Worm (Caenorhabditis elegans) whole organism, L1 larva: Measurements from ENCODE around the gene dhs-17.

Source experiments
- C34B4.2 ChIP-seq: sonication (generic microtip); optimal IDR thresholded peaks from 2 replicates; lab custom pipeline; 2017; ENCODE audit warnings: mild to moderate bottlenecking, missing genetic modification characterization, missing compliant biosample characterization
- Y116A8C.19 ChIP-seq: sonication (generic microtip); optimal IDR thresholded peaks from 2 replicates; lab custom pipeline; 2016; ENCODE audit warnings: missing compliant biosample characterization, missing genetic modification characterization, borderline replicate concordance
- alr-1 ChIP-seq: fragments of 200-800 bp; sonication (Bioruptor generic); optimal IDR thresholded peaks from 2 replicates; lab custom pipeline; 2018; ENCODE audit warnings: borderline replicate concordance, mild to moderate bottlenecking, missing genetic modification characterization, missing compliant biosample characterization
- ama-1 ChIP-seq: fragments of 150-350 bp; optimal IDR thresholded peaks from 2 replicates; lab custom pipeline; 2014
- blmp-1 ChIP-seq: fragments of 150-350 bp; optimal IDR thresholded peaks from 2 replicates; lab custom pipeline; 2014; ENCODE audit warnings: missing biosample characterization, missing genetic modification characterization
- ceh-8 ChIP-seq: fragments of 200-800 bp; sonication (Bioruptor generic); optimal IDR thresholded peaks from 2 replicates; lab custom pipeline; 2018; ENCODE audit warnings: mild to moderate bottlenecking, missing genetic modification characterization, moderate library complexity, missing compliant biosample characterization
- ceh-82 ChIP-seq, 3 experiments: fragments of 150-350 bp in 1 of 3; sonication (generic microtip) in 2 of 3; optimal IDR thresholded peaks; 2 replicates each; lab custom pipeline; 2014 to 2017; ENCODE audit warnings: missing biosample characterization in 3 of 3, missing genetic modification characterization in 3 of 3
- ceh-88 ChIP-seq: fragments of 200-800 bp; sonication (Bioruptor generic); IDR thresholded peaks from 2 replicates; pipeline ENCODE4 v1.3.6; 2022; ENCODE audit warnings: missing genetic modification characterization, missing compliant biosample characterization
- ceh-90 ChIP-seq: sonication (generic microtip); optimal IDR thresholded peaks from 2 replicates; lab custom pipeline; 2016; ENCODE audit warnings: missing genetic modification characterization, missing compliant biosample characterization
- ces-1 ChIP-seq: fragments of 150-350 bp; optimal IDR thresholded peaks from 2 replicates; lab custom pipeline; 2014; ENCODE audit warnings: missing biosample characterization, missing genetic modification reagents, missing genetic modification characterization
- dpl-1 ChIP-seq, 3 experiments: fragments of 150-350 bp in 2 of 3; sonication (generic microtip) in 1 of 3; optimal IDR thresholded peaks; 2 replicates each; lab custom pipeline; 2014 to 2017; ENCODE audit warnings: missing biosample characterization in 3 of 3, missing genetic modification characterization in 3 of 3, missing genetic modification reagents in 3 of 3
- dsc-1 ChIP-seq: sonication (generic microtip); optimal IDR thresholded peaks from 2 replicates; lab custom pipeline; 2016; ENCODE audit warnings: mild to moderate bottlenecking, missing genetic modification characterization, missing compliant biosample characterization
- efl-3 ChIP-seq: fragments of 200-800 bp; sonication (Bioruptor generic); optimal IDR thresholded peaks from 2 replicates; lab custom pipeline; 2018; ENCODE audit warnings: mild to moderate bottlenecking, missing genetic modification characterization, missing compliant biosample characterization
- egl-27 ChIP-seq, 2 experiments: fragments of 150-350 bp in 1 of 2; sonication (generic microtip); optimal IDR thresholded peaks; 3 replicates each; lab custom pipeline; 2017 to 2018; ENCODE audit warnings: missing biosample characterization in 2 of 2, missing genetic modification characterization in 2 of 2, missing genetic modification reagents in 2 of 2
- elt-2 ChIP-seq: sonication (generic microtip); optimal IDR thresholded peaks from 2 replicates; lab custom pipeline; 2016; ENCODE audit warnings: missing genetic modification characterization, mild to moderate bottlenecking, inconsistent platforms, missing compliant biosample characterization, missing genetic modification reagents
- ets-5 ChIP-seq: fragments of 200-800 bp; sonication (Bioruptor generic); IDR thresholded peaks from 2 replicates; pipeline ENCODE4 v1.3.6; 2022; ENCODE audit warnings: missing genetic modification characterization, missing compliant biosample characterization
- fkh-4 ChIP-seq: sonication (generic microtip); optimal IDR thresholded peaks from 2 replicates; lab custom pipeline; 2016; ENCODE audit warnings: missing compliant biosample characterization, missing genetic modification characterization, borderline replicate concordance
- fos-1 ChIP-seq: fragments of 150-350 bp; optimal IDR thresholded peaks from 2 replicates; lab custom pipeline; 2014; ENCODE audit warnings: missing biosample characterization, missing genetic modification characterization
- hlh-17 ChIP-seq: fragments of 200-800 bp; sonication (Bioruptor generic); optimal IDR thresholded peaks from 2 replicates; lab custom pipeline; 2018; ENCODE audit warnings: missing genetic modification characterization, mild to moderate bottlenecking, missing compliant biosample characterization, moderate library complexity, borderline replicate concordance
- hlh-4 ChIP-seq: sonication (generic microtip); optimal IDR thresholded peaks from 2 replicates; lab custom pipeline; 2016; ENCODE audit warnings: mild to moderate bottlenecking, missing genetic modification characterization, missing compliant biosample characterization
- hpl-2 ChIP-seq: fragments of 150-350 bp; optimal IDR thresholded peaks from 2 replicates; lab custom pipeline; 2014; ENCODE audit warnings: missing biosample characterization, missing genetic modification reagents, missing genetic modification characterization
- jun-1 ChIP-seq: fragments of 150-350 bp; optimal IDR thresholded peaks from 2 replicates; lab custom pipeline; 2014; ENCODE audit warnings: missing biosample characterization, missing genetic modification reagents, missing genetic modification characterization
- lin-14 ChIP-seq: fragments of 200-800 bp; sonication (Bioruptor generic); optimal IDR thresholded peaks from 2 replicates; lab custom pipeline; 2018; ENCODE audit warnings: mild to moderate bottlenecking, missing genetic modification characterization, moderate library complexity, missing compliant biosample characterization
- lin-15B ChIP-seq: fragments of 150-350 bp; sonication (generic microtip); optimal IDR thresholded peaks from 3 replicates; lab custom pipeline; 2014; ENCODE audit warnings: missing biosample characterization, missing genetic modification characterization
- lin-35 ChIP-seq, 2 experiments: fragments of 150-350 bp; optimal IDR thresholded peaks; 2 replicates each; lab custom pipeline; 2014; ENCODE audit warnings: missing biosample characterization in 2 of 2, missing genetic modification characterization in 2 of 2, missing genetic modification reagents in 2 of 2
- lir-3 ChIP-seq: sonication (generic microtip); optimal IDR thresholded peaks from 2 replicates; lab custom pipeline; 2016; ENCODE audit warnings: mild to moderate bottlenecking, missing genetic modification characterization, moderate library complexity, missing compliant biosample characterization; ENCODE audit not compliant: poor library complexity
- mab-9 ChIP-seq: fragments of 200-800 bp; sonication (Bioruptor generic); IDR thresholded peaks from 2 replicates; pipeline ENCODE4 v1.3.6; 2022; ENCODE audit warnings: missing genetic modification reagents, missing genetic modification characterization, missing compliant biosample characterization
- nhr-11 ChIP-seq: fragments of 150-350 bp; optimal IDR thresholded peaks from 2 replicates; lab custom pipeline; 2014; ENCODE audit warnings: missing biosample characterization, missing genetic modification characterization
- nhr-20 ChIP-seq: sonication (generic microtip); optimal IDR thresholded peaks from 2 replicates; lab custom pipeline; 2016; ENCODE audit warnings: mild to moderate bottlenecking, missing genetic modification characterization, missing compliant biosample characterization
- nhr-71 ChIP-seq: sonication (generic microtip); optimal IDR thresholded peaks from 2 replicates; lab custom pipeline; 2016; ENCODE audit warnings: mild to moderate bottlenecking, missing genetic modification characterization, moderate library complexity, missing compliant biosample characterization
- nhr-84 ChIP-seq: sonication (generic microtip); optimal IDR thresholded peaks from 2 replicates; lab custom pipeline; 2017; ENCODE audit warnings: missing biosample characterization, missing genetic modification characterization
- nhr-90 ChIP-seq: sonication (generic microtip); optimal IDR thresholded peaks from 2 replicates; lab custom pipeline; 2016; ENCODE audit warnings: mild to moderate bottlenecking, missing genetic modification characterization, missing compliant biosample characterization; ENCODE audit not compliant: poor library complexity
- pag-3 ChIP-seq: sonication (generic microtip); optimal IDR thresholded peaks from 2 replicates; lab custom pipeline; 2017; ENCODE audit warnings: missing genetic modification characterization, mild to moderate bottlenecking, missing compliant biosample characterization, antibody characterized with exemption, borderline replicate concordance; ENCODE audit not compliant: insufficient read depth
- pqm-1 ChIP-seq: sonication (generic microtip); optimal IDR thresholded peaks from 3 replicates; lab custom pipeline; 2017; ENCODE audit warnings: missing biosample characterization, missing genetic modification characterization
- rnt-1 ChIP-seq: sonication (generic microtip); optimal IDR thresholded peaks from 2 replicates; lab custom pipeline; 2016; ENCODE audit warnings: mild to moderate bottlenecking, missing genetic modification characterization, moderate library complexity, missing compliant biosample characterization
- skn-1 ChIP-seq: fragments of 150-350 bp; optimal IDR thresholded peaks from 2 replicates; lab custom pipeline; 2014; ENCODE audit warnings: missing biosample characterization, missing genetic modification characterization
- snu-23 ChIP-seq: sonication (generic microtip); optimal IDR thresholded peaks from 2 replicates; lab custom pipeline; 2016; ENCODE audit warnings: missing genetic modification characterization, missing compliant biosample characterization
- tbx-2 ChIP-seq: sonication (generic microtip); optimal IDR thresholded peaks from 2 replicates; lab custom pipeline; 2016; ENCODE audit warnings: missing genetic modification characterization, missing compliant biosample characterization
- unc-130 ChIP-seq: fragments of 150-350 bp; optimal IDR thresholded peaks from 2 replicates; lab custom pipeline; 2017; ENCODE audit warnings: missing biosample characterization, missing genetic modification characterization, inconsistent platforms
- unc-86 ChIP-seq: sonication (generic microtip); optimal IDR thresholded peaks from 2 replicates; lab custom pipeline; 2016; ENCODE audit warnings: missing genetic modification characterization, missing compliant biosample characterization
- unc-98 ChIP-seq: fragments of 200-800 bp; sonication (Bioruptor generic); IDR thresholded peaks from 2 replicates; pipeline ENCODE4 v1.3.6; 2022; ENCODE audit warnings: missing genetic modification characterization, missing compliant biosample characterization
- vab-15 ChIP-seq: sonication (generic microtip); optimal IDR thresholded peaks from 2 replicates; lab custom pipeline; 2017; ENCODE audit warnings: missing genotype, mild to moderate bottlenecking, missing genetic modification characterization, missing compliant biosample characterization
- zag-1 ChIP-seq: fragments of 150-350 bp; optimal IDR thresholded peaks from 2 replicates; lab custom pipeline; 2014; ENCODE audit warnings: missing biosample characterization, missing genetic modification characterization
- zip-4 ChIP-seq: fragments of 200-800 bp; sonication (Bioruptor generic); optimal IDR thresholded peaks from 2 replicates; lab custom pipeline; 2018; ENCODE audit warnings: mild to moderate bottlenecking, missing genetic modification characterization, moderate library complexity, missing compliant biosample characterization

dhs-17 gene

DNA sequence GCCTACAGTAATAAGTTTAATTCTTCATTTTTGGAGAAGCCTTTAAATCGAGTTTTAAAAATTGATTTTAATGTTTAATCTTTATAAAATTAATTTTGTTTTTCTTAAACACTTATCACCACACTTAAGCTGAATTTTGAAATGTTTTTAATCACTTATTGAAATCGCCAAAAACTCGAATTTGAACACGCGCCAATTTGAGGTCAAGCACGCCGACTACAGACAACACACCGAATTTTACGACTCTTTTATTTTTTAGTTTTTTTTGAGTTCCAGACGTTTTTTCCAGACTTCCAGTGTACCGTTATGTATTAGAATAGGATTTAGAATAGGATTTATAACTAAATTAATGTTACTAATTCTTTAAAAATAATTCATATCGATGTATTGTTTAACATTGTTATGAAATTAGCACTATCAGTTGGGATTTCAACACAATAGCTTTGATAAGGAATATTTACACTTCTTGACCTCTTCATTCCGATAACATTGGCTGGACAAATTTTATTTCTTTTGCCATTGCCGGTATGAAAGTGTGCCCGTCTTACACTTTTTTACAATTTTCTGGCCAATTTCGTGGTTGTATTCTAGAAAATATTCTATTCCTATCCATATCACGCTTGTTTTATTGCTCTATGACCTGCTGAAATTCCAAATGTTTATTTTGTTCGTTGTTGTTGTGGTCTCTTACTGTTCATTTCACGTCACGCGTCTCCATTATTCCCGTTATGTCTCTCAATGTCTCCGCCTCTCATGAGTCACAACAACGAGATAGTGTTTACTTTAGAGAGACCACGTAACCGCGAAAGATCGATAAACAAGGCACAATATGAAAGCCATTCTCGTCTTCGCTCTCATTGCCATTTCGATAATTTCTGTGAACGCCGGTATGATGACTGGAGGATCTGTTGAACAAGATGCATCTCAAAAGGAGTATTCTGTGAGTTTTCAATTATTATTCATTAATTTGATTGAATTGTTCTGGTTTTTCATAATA is 9.0 kb upstream of the dhs-17 start, which contains the start of gene cpi-2 (continued):
- no peak for TF ChIP-seq unc-86
- TF ChIP-seq jun-1: peak; percentile 63
- TF ChIP-seq efl-3: no peak
- TF ChIP-seq alr-1 (tag; lab: Kevin White, UChicago): no peak
- TF ChIP-seq Y116A8C.19 (tag; lab: Kevin White, UChicago): no peak
- TF ChIP-seq nhr-84 (tag; lab: Kevin White, UChicago): no peak
- TF ChIP-seq nhr-71 (tag; lab: Kevin White, UChicago): peak; percentile 45
- TF ChIP-seq lin-15B (tag; lab: Kevin White, UChicago): peak; percentile 8
- TF ChIP-seq ceh-8 (GFP tag; lab: Kevin White, UChicago): no peak
- no peak for TF ChIP-seq C34B4.2 (tag; lab: Kevin White, UChicago)
- TF ChIP-seq tbx-2: peak; percentile 26
- no peak for TF ChIP-seq pqm-1
- TF ChIP-seq unc-98 (GFP tag; lab: Robert Waterston, UW): no peak
- TF ChIP-seq unc-130 (tag; lab: Kevin White, UChicago): no peak
- no peak for TF ChIP-seq nhr-11 (tag; lab: Kevin White, UChicago)
- peak; percentile 27 for TF ChIP-seq nhr-90 (tag; lab: Kevin White, UChicago)
- TF ChIP-seq hpl-2 (GFP tag; lab: Kevin White, UChicago): no peak
- no peak for TF ChIP-seq ets-5 (GFP tag; lab: Robert Waterston, UW)
- TF ChIP-seq zip-4 (GFP tag; lab: Kevin White, UChicago): no peak
- peak; percentile 58 for TF ChIP-seq rnt-1
- TF ChIP-seq pag-3 (tag; lab: Kevin White, UChicago): no peak
- TF ChIP-seq elt-2 (tag; lab: Kevin White, UChicago): peak; percentile 38
- TF ChIP-seq nhr-20 (tag; lab: Kevin White, UChicago): peak; percentile 46
- no peak for TF ChIP-seq ama-1
- TF ChIP-seq blmp-1 (tag; lab: Kevin White, UChicago): peak; percentile 12
- no peak for TF ChIP-seq ceh-88 (GFP tag; lab: Robert Waterston, UW)
- TF ChIP-seq lin-35 (GFP tag; optimal IDR thresholded peaks at IDR 0.05; lab: Kevin White, UChicago): peak; percentile 90 to 94
- no peak for TF ChIP-seq hlh-4 (tag; lab: Kevin White, UChicago)
- TF ChIP-seq lir-3 (tag; lab: Kevin White, UChicago): no peak
- TF ChIP-seq fos-1 (tag; lab: Kevin White, UChicago): peak; percentile 69
- TF ChIP-seq ceh-82 (tag; optimal IDR thresholded peaks at IDR 0.05; lab: Kevin White, UChicago): peak in 1 of 3 experiments; percentile 17
- TF ChIP-seq dsc-1 (tag; lab: Kevin White, UChicago): no peak
- TF ChIP-seq ceh-90 (tag; lab: Kevin White, UChicago): no peak
- TF ChIP-seq ces-1 (GFP tag; lab: Kevin White, UChicago): no peak
- TF ChIP-seq hlh-17 (GFP tag; lab: Kevin White, UChicago): no peak
- TF ChIP-seq egl-27 (tag; optimal IDR thresholded peaks at IDR 0.05; lab: Kevin White, UChicago): no peak
- TF ChIP-seq lin-14: peak; percentile 80
- no peak for TF ChIP-seq mab-9 (GFP tag; lab: Robert Waterston, UW)
- TF ChIP-seq skn-1 (tag; lab: Kevin White, UChicago): no peak
- TF ChIP-seq zag-1 (tag; lab: Kevin White, UChicago): no peak
- TF ChIP-seq dpl-1 (GFP tag; optimal IDR thresholded peaks at IDR 0.05; lab: Kevin White, UChicago): peak; percentile 75 to 92 (median 85)
- peak; percentile 53 for TF ChIP-seq snu-23 (GFP tag; lab: Kevin White, UChicago)
- TF ChIP-seq vab-15: no peak
- TF ChIP-seq fkh-4 (tag; lab: Kevin White, UChicago): no peak
